Fruit fly (Drosophila melanogaster) whole organism, adult: ENCODE results near the gene Mp.

Source experiments
- CG11617 ChIP-seq: fragments of 200-800 bp; sonication (Bioruptor generic); optimal IDR thresholded peaks from 2 replicates; lab custom pipeline; 2017; ENCODE audit warnings: mild to moderate bottlenecking, missing biosample characterization, missing genetic modification reagents, missing genetic modification characterization
- CG12768 ChIP-seq: fragments of 200-800 bp; sonication (Bioruptor generic); optimal IDR thresholded peaks from 2 replicates; lab custom pipeline; 2017; ENCODE audit warnings: missing biosample characterization, missing genetic modification characterization, mild to moderate bottlenecking, moderate library complexity, missing genetic modification reagents
- CG14711 ChIP-seq: fragments of 200-800 bp; sonication (Bioruptor generic); optimal IDR thresholded peaks from 2 replicates; lab custom pipeline; 2018; ENCODE audit warnings: missing biosample characterization, mild to moderate bottlenecking, missing genetic modification characterization, moderate library complexity
- CG1620 ChIP-seq: fragments of 200-800 bp; sonication (Bioruptor generic); optimal IDR thresholded peaks from 2 replicates; lab custom pipeline; 2016; ENCODE audit warnings: missing biosample characterization, missing genetic modification characterization
- CG33017 ChIP-seq: fragments of 200-800 bp; sonication (Bioruptor generic); optimal IDR thresholded peaks from 2 replicates; lab custom pipeline; 2018; ENCODE audit warnings: missing biosample characterization, mild to moderate bottlenecking, missing genetic modification characterization, moderate library complexity
- CG5204 ChIP-seq: fragments of 200-800 bp; sonication (Bioruptor generic); optimal IDR thresholded peaks from 2 replicates; lab custom pipeline; 2016; ENCODE audit warnings: missing biosample characterization, missing genetic modification characterization
- CG7045 ChIP-seq: fragments of 200-800 bp; sonication (Bioruptor generic); optimal IDR thresholded peaks from 2 replicates; lab custom pipeline; 2017; ENCODE audit warnings: missing biosample characterization, mild to moderate bottlenecking, missing genetic modification characterization
- CG7101 ChIP-seq: fragments of 200-800 bp; sonication (Bioruptor generic); optimal IDR thresholded peaks from 2 replicates; lab custom pipeline; 2018; ENCODE audit warnings: missing biosample characterization, mild to moderate bottlenecking, missing genetic modification characterization, moderate library complexity
- Clk ChIP-seq: fragments of 200-800 bp; sonication (Bioruptor generic); optimal IDR thresholded peaks from 2 replicates; lab custom pipeline; 2017; ENCODE audit warnings: missing biosample characterization, missing genetic modification characterization
- Crg-1 ChIP-seq: fragments of 200-800 bp; sonication (Bioruptor generic); optimal IDR thresholded peaks from 2 replicates; lab custom pipeline; 2016; ENCODE audit warnings: missing biosample characterization, missing genetic modification characterization
- Hr96 ChIP-seq: fragments of 200-800 bp; sonication (Bioruptor generic); optimal IDR thresholded peaks from 2 replicates; lab custom pipeline; 2016; ENCODE audit warnings: missing biosample characterization, missing genetic modification characterization
- Mnt ChIP-seq: fragments of 200-800 bp; sonication (Bioruptor generic); optimal IDR thresholded peaks from 2 replicates; lab custom pipeline; 2016; ENCODE audit warnings: missing biosample characterization, mild to moderate bottlenecking, missing genetic modification characterization
- bab1 ChIP-seq: fragments of 200-800 bp; sonication (Bioruptor generic); optimal IDR thresholded peaks from 3 replicates; lab custom pipeline; 2019; ENCODE audit warnings: missing biosample characterization, mild to moderate bottlenecking, missing genetic modification characterization, moderate library complexity
- cic ChIP-seq: fragments of 200-800 bp; sonication (Bioruptor generic); optimal IDR thresholded peaks from 2 replicates; lab custom pipeline; 2017; ENCODE audit warnings: missing biosample characterization, mild to moderate bottlenecking, missing genetic modification characterization, moderate library complexity
- cnc ChIP-seq, 2 experiments: fragments of >200 bp; optimal IDR thresholded peaks; 2 replicates each; lab custom pipeline; 2017
- kay ChIP-seq: fragments of 200-800 bp; sonication (Bioruptor generic); peaks from one replicate; lab custom pipeline; 2016; ENCODE audit warnings: missing biosample characterization, missing genetic modification characterization, borderline replicate concordance
- ovo ChIP-seq: fragments of 200-800 bp; sonication (Bioruptor generic); optimal IDR thresholded peaks from 2 replicates; lab custom pipeline; 2016; ENCODE audit warnings: missing biosample characterization, missing genetic modification characterization
- pad ChIP-seq: fragments of 200-800 bp; sonication (Bioruptor generic); optimal IDR thresholded peaks from 3 replicates; lab custom pipeline; 2017; ENCODE audit warnings: missing biosample characterization, missing genetic modification characterization, mild to moderate bottlenecking, moderate library complexity, missing genetic modification reagents
- tj ChIP-seq: fragments of 200-800 bp; sonication (Bioruptor generic); optimal IDR thresholded peaks from 3 replicates; lab custom pipeline; 2017; ENCODE audit warnings: missing biosample characterization, mild to moderate bottlenecking, missing genetic modification characterization, moderate library complexity
- toe ChIP-seq: fragments of 200-800 bp; sonication (Bioruptor generic); optimal IDR thresholded peaks from 2 replicates; lab custom pipeline; 2016; ENCODE audit warnings: missing biosample characterization, missing genetic modification characterization

The Mp gene

dm6 chr3L:6998692-6999091 lies at the start of gene Mp:
Mp (plus strand) TSS chr3L:6998843.
- TF ChIP-seq Mnt (GFP tag; lab: Kevin White, UChicago) (peak; percentile 78), Crg-1 (GFP tag; lab: Kevin White, UChicago) (no peak), tj (GFP tag; lab: Kevin White, UChicago) (no peak), bab1 (peak; percentile 12), CG5204 (GFP tag; lab: Kevin White, UChicago) (no peak), CG12768 (no peak)

DNA sequence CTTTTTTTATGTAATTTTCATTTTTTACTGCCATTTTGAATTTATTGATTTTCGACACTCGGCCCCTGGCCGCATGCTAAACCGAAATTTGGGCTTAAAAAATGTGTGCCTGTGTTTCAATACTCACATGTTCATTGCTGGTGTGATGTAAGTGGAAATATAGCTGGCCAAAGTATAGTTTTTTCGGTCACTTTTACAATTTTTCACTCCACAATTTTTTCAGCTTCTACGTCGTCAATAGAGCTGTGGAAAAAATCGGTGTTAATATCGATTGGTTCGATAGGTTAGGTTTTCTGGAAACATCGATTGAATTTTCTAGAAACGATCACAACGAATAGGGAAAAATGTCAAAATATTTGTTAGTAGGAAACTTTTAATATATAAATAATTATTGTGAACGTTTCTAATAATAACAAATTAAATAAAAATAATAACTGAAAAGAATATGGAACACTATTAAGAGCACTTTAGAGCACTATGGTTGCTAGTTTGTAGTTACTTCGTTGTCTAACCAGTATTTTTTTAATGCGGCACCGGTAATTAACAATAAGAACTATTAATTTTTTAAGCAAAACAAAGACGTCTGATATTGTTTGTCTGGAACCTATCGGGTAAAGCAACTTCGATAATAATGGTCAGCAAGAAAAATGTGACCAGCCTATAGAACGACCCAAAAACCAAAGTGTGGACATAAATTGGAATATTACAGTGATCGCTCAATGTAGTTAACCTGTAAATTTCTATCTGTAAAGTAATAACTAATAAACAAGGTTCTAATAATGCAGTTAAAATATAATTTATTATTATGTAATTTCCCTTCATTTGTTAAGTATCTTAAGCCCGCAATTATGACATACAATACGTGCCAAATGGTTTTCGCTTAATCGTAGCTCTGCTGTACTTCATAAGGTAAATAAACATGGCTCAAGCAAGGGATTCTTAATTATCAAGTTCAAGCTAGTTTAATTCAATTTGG lies 43.1 kb upstream of the Mp start, which contains the start of the genes CG10077 and CG9948:
CG10077 (minus strand) TSS at position 651 of the 976 bp plus-strand sequence.
CG9948 (plus strand) TSS at position 738 of the 976 bp plus-strand sequence.
- TF ChIP-seq CG5204 (GFP tag; lab: Kevin White, UChicago), result peak; percentile 80
- TF ChIP-seq kay, result peak; percentile 90
- TF ChIP-seq bab1, result peak; percentile 95
- peak; percentile 87 for TF ChIP-seq CG14711 (tag; lab: Kevin White, UChicago)
- TF ChIP-seq tj (GFP tag; lab: Kevin White, UChicago), result peak; percentile 63
- peak; percentile 77 for TF ChIP-seq Mnt (GFP tag; lab: Kevin White, UChicago)
- TF ChIP-seq cic, result peak; percentile 25
- peak; percentile 79 for TF ChIP-seq Crg-1 (GFP tag; lab: Kevin White, UChicago)
- peak; percentile 78 for TF ChIP-seq CG1620 (GFP tag; lab: Kevin White, UChicago)
- no peak for TF ChIP-seq toe (GFP tag; lab: Kevin White, UChicago)
- TF ChIP-seq CG11617 (GFP tag; lab: Kevin White, UChicago), result peak; percentile 80
- TF ChIP-seq cnc (optimal IDR thresholded peaks at IDR 0.05; lab: Kevin White, UChicago), result no peak
- TF ChIP-seq CG33017 (tag; lab: Kevin White, UChicago), result peak; percentile 90
- TF ChIP-seq Hr96 (GFP tag; lab: Kevin White, UChicago), result no peak
- peak; percentile 64 for TF ChIP-seq pad
- TF ChIP-seq CG7045 (GFP tag; lab: Kevin White, UChicago), result peak; percentile 91
- peak; percentile 91 for TF ChIP-seq CG7101 (tag; lab: Kevin White, UChicago)
- TF ChIP-seq ovo (GFP tag; lab: Kevin White, UChicago), result peak; percentile 36
- TF ChIP-seq CG12768, result peak; percentile 89
- TF ChIP-seq Clk (GFP tag; lab: Kevin White, UChicago), result peak; percentile 73

DNA sequence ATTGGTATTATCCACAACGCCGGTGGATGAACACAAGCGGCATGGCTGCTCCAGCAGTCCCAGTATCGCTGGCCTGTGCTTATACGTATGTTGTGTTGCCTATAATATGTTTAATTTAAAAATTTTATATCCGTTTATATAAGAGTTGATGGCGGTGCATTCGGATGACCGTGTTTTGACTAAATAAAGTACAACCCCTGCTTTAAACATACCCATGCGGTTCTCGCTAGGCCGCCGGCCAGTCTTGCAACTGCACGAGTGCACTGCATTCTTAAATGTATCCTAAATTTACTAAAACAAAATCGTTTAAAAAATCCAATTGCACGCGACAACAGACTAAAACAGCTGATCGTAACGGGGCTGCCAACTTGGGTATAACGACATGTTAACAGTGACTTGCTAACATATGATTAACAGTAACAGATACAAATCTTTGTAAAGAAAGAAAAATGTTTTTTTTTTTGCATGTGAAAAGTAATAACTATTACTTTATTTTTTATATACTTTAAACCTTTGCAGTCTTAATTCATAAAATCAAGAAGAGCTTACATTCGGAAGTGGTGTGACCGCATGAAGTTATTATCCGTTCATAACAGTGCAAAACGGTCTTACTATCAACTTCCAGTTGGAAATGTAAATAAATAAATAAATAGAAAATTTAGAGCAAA lies 40.8 kb upstream of the Mp start, which contains the start of the genes Uqcc1 and Surf1:
Uqcc1 (minus strand) TSS at position 356 of the 668 bp plus-strand sequence.
Surf1 (plus strand) TSS at position 594 of the 668 bp plus-strand sequence.
- peak; percentile 32 for TF ChIP-seq Mnt (GFP tag; lab: Kevin White, UChicago)
- peak; percentile 3 for TF ChIP-seq ovo (GFP tag; lab: Kevin White, UChicago)
- peak; percentile 26 for TF ChIP-seq bab1
- TF ChIP-seq CG11617 (GFP tag; lab: Kevin White, UChicago), result no peak
- peak; percentile 10 for TF ChIP-seq CG14711 (tag; lab: Kevin White, UChicago)
- TF ChIP-seq kay, result peak; percentile 75

dm6 chr3L:6961992-6962570 lies 36.6 kb upstream of the Mp start:
- peak; percentile 31 for TF ChIP-seq cic
- peak; percentile 89 for TF ChIP-seq kay
- TF ChIP-seq tj (GFP tag; lab: Kevin White, UChicago), result no peak
- no peak for TF ChIP-seq CG33017 (tag; lab: Kevin White, UChicago)

dm6 chr3L:6963175-6963574 lies 35.5 kb upstream of the Mp start:
- TF ChIP-seq cic (peak; percentile 18), Mnt (GFP tag; lab: Kevin White, UChicago) (peak; percentile 18), Hr96 (GFP tag; lab: Kevin White, UChicago) (no peak), CG7045 (GFP tag; lab: Kevin White, UChicago) (no peak)

- TF ChIP-seq kay (no peak), cic (no peak), CG11617 (GFP tag; lab: Kevin White, UChicago) (no peak), CG5204 (GFP tag; lab: Kevin White, UChicago) (no peak), CG7045 (GFP tag; lab: Kevin White, UChicago) (no peak), Mnt (GFP tag; lab: Kevin White, UChicago) (no peak), CG14711 (tag; lab: Kevin White, UChicago) (no peak), toe (GFP tag; lab: Kevin White, UChicago) (no peak), cnc (optimal IDR thresholded peaks at IDR 0.05; lab: Kevin White, UChicago) (no peak), tj (GFP tag; lab: Kevin White, UChicago) (no peak), CG12768 (no peak), ovo (GFP tag; lab: Kevin White, UChicago) (no peak), CG33017 (tag; lab: Kevin White, UChicago) (no peak), CG1620 (GFP tag; lab: Kevin White, UChicago) (no peak), Hr96 (GFP tag; lab: Kevin White, UChicago) (no peak), CG7101 (tag; lab: Kevin White, UChicago) (no peak), Crg-1 (GFP tag; lab: Kevin White, UChicago) (no peak), pad (no peak), Clk (GFP tag; lab: Kevin White, UChicago) (no peak)
These were observed 34.7 kb upstream of the Mp start for dm6 chr3L:6963792-6964487.
